Fruit fly (Drosophila melanogaster) whole organism, adult: ENCODE measurements around the gene Mpi.
A peak's percentile ranks its signal among the peaks of the same experiment; 100 is the strongest.

Experiments
- CG11617 ChIP-seq: fragments of 200-800 bp; sonication (Bioruptor generic); optimal IDR thresholded peaks from 2 replicates; lab custom pipeline; 2017; ENCODE audit warnings: mild to moderate bottlenecking, missing biosample characterization, missing genetic modification reagents, missing genetic modification characterization
- CG12768 ChIP-seq: fragments of 200-800 bp; sonication (Bioruptor generic); optimal IDR thresholded peaks from 2 replicates; lab custom pipeline; 2017; ENCODE audit warnings: missing biosample characterization, missing genetic modification characterization, mild to moderate bottlenecking, moderate library complexity, missing genetic modification reagents
- CG14711 ChIP-seq: fragments of 200-800 bp; sonication (Bioruptor generic); optimal IDR thresholded peaks from 2 replicates; lab custom pipeline; 2018; ENCODE audit warnings: missing biosample characterization, mild to moderate bottlenecking, missing genetic modification characterization, moderate library complexity
- CG1620 ChIP-seq: fragments of 200-800 bp; sonication (Bioruptor generic); optimal IDR thresholded peaks from 2 replicates; lab custom pipeline; 2016; ENCODE audit warnings: missing biosample characterization, missing genetic modification characterization
- CG33017 ChIP-seq: fragments of 200-800 bp; sonication (Bioruptor generic); optimal IDR thresholded peaks from 2 replicates; lab custom pipeline; 2018; ENCODE audit warnings: missing biosample characterization, mild to moderate bottlenecking, missing genetic modification characterization, moderate library complexity
- CG5204 ChIP-seq: fragments of 200-800 bp; sonication (Bioruptor generic); optimal IDR thresholded peaks from 2 replicates; lab custom pipeline; 2016; ENCODE audit warnings: missing biosample characterization, missing genetic modification characterization
- CG7045 ChIP-seq: fragments of 200-800 bp; sonication (Bioruptor generic); optimal IDR thresholded peaks from 2 replicates; lab custom pipeline; 2017; ENCODE audit warnings: missing biosample characterization, mild to moderate bottlenecking, missing genetic modification characterization
- CG7101 ChIP-seq: fragments of 200-800 bp; sonication (Bioruptor generic); optimal IDR thresholded peaks from 2 replicates; lab custom pipeline; 2018; ENCODE audit warnings: missing biosample characterization, mild to moderate bottlenecking, missing genetic modification characterization, moderate library complexity
- Clk ChIP-seq: fragments of 200-800 bp; sonication (Bioruptor generic); optimal IDR thresholded peaks from 2 replicates; lab custom pipeline; 2017; ENCODE audit warnings: missing biosample characterization, missing genetic modification characterization
- Crg-1 ChIP-seq: fragments of 200-800 bp; sonication (Bioruptor generic); optimal IDR thresholded peaks from 2 replicates; lab custom pipeline; 2016; ENCODE audit warnings: missing biosample characterization, missing genetic modification characterization
- Hr96 ChIP-seq: fragments of 200-800 bp; sonication (Bioruptor generic); optimal IDR thresholded peaks from 2 replicates; lab custom pipeline; 2016; ENCODE audit warnings: missing biosample characterization, missing genetic modification characterization
- Mnt ChIP-seq: fragments of 200-800 bp; sonication (Bioruptor generic); optimal IDR thresholded peaks from 2 replicates; lab custom pipeline; 2016; ENCODE audit warnings: missing biosample characterization, mild to moderate bottlenecking, missing genetic modification characterization
- bab1 ChIP-seq: fragments of 200-800 bp; sonication (Bioruptor generic); optimal IDR thresholded peaks from 3 replicates; lab custom pipeline; 2019; ENCODE audit warnings: missing biosample characterization, mild to moderate bottlenecking, missing genetic modification characterization, moderate library complexity
- cic ChIP-seq: fragments of 200-800 bp; sonication (Bioruptor generic); optimal IDR thresholded peaks from 2 replicates; lab custom pipeline; 2017; ENCODE audit warnings: missing biosample characterization, mild to moderate bottlenecking, missing genetic modification characterization, moderate library complexity
- cnc ChIP-seq, 2 experiments: fragments of >200 bp; optimal IDR thresholded peaks; 2 replicates each; lab custom pipeline; 2017
- kay ChIP-seq: fragments of 200-800 bp; sonication (Bioruptor generic); peaks from one replicate; lab custom pipeline; 2016; ENCODE audit warnings: missing biosample characterization, missing genetic modification characterization, borderline replicate concordance
- ovo ChIP-seq: fragments of 200-800 bp; sonication (Bioruptor generic); optimal IDR thresholded peaks from 2 replicates; lab custom pipeline; 2016; ENCODE audit warnings: missing biosample characterization, missing genetic modification characterization
- pad ChIP-seq: fragments of 200-800 bp; sonication (Bioruptor generic); optimal IDR thresholded peaks from 3 replicates; lab custom pipeline; 2017; ENCODE audit warnings: missing biosample characterization, missing genetic modification characterization, mild to moderate bottlenecking, moderate library complexity, missing genetic modification reagents
- tj ChIP-seq: fragments of 200-800 bp; sonication (Bioruptor generic); optimal IDR thresholded peaks from 3 replicates; lab custom pipeline; 2017; ENCODE audit warnings: missing biosample characterization, mild to moderate bottlenecking, missing genetic modification characterization, moderate library complexity
- toe ChIP-seq: fragments of 200-800 bp; sonication (Bioruptor generic); optimal IDR thresholded peaks from 2 replicates; lab custom pipeline; 2016; ENCODE audit warnings: missing biosample characterization, missing genetic modification characterization

Mpi gene

DNA sequence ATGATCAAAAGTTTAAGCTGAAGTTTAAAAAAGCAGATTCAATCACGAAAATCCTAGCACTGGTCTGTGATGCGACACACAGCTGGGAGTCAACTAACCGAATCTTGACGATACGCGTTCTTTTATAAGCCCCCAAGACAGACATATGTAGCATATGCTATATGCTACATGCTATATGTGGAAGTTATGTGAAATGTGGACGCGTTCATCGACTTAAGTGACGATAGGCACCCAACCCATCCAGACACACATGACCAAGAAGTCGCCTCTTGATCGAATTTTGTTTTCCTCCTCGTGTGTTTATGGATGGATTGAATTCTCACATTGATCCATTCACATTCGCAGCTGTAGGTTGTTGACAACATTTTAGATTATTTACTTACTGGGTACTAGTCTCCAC lies 26.3 kb upstream of the Mpi start, which contains the start of gene alphaTub85E:
Gene alphaTub85E, minus strand, starts transcription at position 101 of the 400 bp plus-strand sequence.
- TF ChIP-seq cic (GFP tag; lab: Kevin White, UChicago): no peak

DNA sequence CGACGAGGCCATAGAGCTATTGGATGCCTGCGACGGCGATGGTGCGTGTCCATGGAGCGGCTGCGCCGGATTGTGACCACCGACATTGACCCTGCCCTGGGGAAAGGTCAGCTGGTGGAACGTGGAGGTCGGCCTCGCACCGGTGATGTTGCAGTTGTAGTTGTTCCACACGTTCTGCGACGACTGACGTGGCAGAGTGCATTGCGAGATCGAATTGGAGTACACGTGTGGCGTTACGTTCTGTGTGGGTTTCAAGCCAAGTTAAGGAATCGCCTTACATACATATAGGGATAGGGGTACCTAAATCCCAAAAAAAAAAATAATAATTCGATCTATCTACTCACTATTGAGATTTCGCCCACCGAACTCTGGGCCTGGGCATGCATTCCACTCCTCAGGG lies 24.3 kb upstream of the Mpi start:
- TF ChIP-seq Clk: no peak

DNA sequence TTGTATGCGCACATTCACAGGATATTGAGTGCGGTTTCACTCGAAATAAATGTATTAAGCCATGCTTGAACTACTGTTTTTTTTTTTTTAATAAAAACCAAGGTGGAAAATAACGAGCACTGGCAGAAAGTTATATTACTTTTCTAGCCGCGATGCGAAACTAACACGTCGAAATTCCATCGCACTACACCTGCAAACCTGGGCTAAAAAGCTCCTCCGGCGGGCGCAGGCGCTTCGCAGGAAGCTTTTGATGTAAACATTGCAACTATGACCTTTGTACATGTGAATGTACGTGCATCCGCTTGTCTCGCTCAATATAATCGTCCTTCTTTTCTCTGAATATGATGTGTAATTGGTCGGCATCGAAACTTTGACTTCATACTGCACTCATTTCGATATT lies 19.6 kb upstream of the Mpi start, which contains the start of gene side-VII:
Gene side-VII, minus strand, starts transcription at position 187 of the 400 bp plus-strand sequence.
- TF ChIP-seq Hr96 (no peak), tj (GFP tag; lab: Kevin White, UChicago) (no peak), CG33017 (tag; lab: Kevin White, UChicago) (no peak), kay (GFP tag; lab: Kevin White, UChicago) (peak; percentile 27)

DNA sequence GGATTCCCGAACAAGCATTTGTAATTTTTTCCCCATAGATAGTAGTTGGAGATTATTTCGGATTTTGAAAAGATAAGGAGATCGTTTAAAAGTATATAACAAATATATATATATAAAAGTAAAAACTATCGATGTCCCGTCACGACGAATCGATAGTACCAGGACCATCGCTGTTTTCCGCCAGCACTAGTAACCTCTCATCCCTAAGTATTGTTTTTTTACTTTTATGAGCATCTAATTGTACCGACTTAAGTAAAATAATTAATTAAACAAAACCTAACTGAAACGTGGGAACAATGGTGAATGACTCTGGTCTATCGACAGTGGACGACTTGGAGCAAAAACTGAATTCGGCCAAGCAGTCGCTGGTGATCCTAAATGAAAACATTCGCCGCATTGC lies 18.7 kb upstream of the Mpi start, which contains the start of gene Pnn:
Gene Pnn, plus strand, starts transcription at position 187 of the 400 bp plus-strand sequence.
- no peak for TF ChIP-seq CG5204 (GFP tag; lab: Kevin White, UChicago)
- no peak for TF ChIP-seq ovo (GFP tag; lab: Kevin White, UChicago)
- no peak for TF ChIP-seq cic (GFP tag; lab: Kevin White, UChicago)
- TF ChIP-seq kay (GFP tag; lab: Kevin White, UChicago): peak; percentile 58
- TF ChIP-seq CG14711 (tag; lab: Kevin White, UChicago): no peak
- TF ChIP-seq cnc (optimal IDR thresholded peaks at IDR 0.05; lab: Kevin White, UChicago): no peak
- no peak for TF ChIP-seq Hr96
- no peak for TF ChIP-seq tj (GFP tag; lab: Kevin White, UChicago)
- TF ChIP-seq CG11617: peak; percentile 10
- no peak for TF ChIP-seq CG12768
- TF ChIP-seq Crg-1 (GFP tag; lab: Kevin White, UChicago): no peak
- no peak for TF ChIP-seq pad (GFP tag; lab: Kevin White, UChicago)
- TF ChIP-seq CG33017 (tag; lab: Kevin White, UChicago): no peak
- no peak for TF ChIP-seq toe (GFP tag; lab: Kevin White, UChicago)
- peak; percentile 2 for TF ChIP-seq CG7101 (tag; lab: Kevin White, UChicago)
- TF ChIP-seq CG1620 (GFP tag; lab: Kevin White, UChicago): no peak
- no peak for TF ChIP-seq CG7045 (GFP tag; lab: Kevin White, UChicago)
- TF ChIP-seq bab1 (GFP tag; lab: Kevin White, UChicago): no peak
- peak; percentile 12 for TF ChIP-seq Mnt (GFP tag; lab: Kevin White, UChicago)

DNA sequence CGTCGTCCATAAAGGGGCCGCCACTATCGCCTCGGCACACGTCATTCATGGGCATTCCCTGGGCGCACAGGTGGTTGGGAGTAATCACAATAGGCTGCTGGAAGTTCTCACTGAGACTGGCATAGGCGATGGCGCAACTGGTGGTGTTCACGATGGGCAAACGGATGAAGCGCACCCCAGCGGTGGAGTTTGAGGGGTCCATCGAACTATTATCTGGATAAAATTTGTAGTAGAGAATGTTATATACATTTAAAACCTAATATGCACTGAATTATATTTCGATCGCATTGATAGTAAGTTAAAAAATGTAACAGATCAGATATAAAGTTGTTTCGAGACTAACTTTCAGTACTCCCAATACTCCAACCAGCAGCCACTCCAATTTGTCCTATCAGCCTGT lies 16.2 kb upstream of the Mpi start, which contains the start of gene CG31415:
Gene CG31415, plus strand, starts transcription at position 301 of the 400 bp plus-strand sequence.
- TF ChIP-seq Mnt (GFP tag; lab: Kevin White, UChicago) (no peak), CG7101 (tag; lab: Kevin White, UChicago) (no peak), CG1620 (GFP tag; lab: Kevin White, UChicago) (no peak)

DNA sequence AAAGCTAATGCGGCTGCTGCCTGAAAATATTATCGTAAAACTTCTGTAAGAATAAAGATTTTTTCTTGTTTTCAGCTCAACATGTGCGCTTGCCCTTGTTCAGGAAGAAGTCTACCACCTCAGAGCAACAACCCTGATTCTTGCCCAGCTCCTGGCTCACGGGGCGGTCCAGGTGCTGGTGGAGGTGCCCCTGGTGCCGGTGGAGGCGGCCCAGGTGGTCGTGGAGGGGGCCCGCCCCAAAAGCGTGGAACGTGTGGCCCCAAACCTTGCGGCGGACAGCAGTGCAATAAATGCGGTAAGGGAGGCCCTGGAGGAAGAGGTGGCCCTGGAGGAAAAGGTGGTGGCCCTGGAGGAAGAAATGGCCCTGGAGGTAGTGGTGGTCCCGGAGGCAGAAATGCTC lies 15.4 kb upstream of the Mpi start:
- TF ChIP-seq CG14711 (tag; lab: Kevin White, UChicago) (no peak), Mnt (GFP tag; lab: Kevin White, UChicago) (no peak), ovo (GFP tag; lab: Kevin White, UChicago) (no peak), cic (GFP tag; lab: Kevin White, UChicago) (no peak)

DNA sequence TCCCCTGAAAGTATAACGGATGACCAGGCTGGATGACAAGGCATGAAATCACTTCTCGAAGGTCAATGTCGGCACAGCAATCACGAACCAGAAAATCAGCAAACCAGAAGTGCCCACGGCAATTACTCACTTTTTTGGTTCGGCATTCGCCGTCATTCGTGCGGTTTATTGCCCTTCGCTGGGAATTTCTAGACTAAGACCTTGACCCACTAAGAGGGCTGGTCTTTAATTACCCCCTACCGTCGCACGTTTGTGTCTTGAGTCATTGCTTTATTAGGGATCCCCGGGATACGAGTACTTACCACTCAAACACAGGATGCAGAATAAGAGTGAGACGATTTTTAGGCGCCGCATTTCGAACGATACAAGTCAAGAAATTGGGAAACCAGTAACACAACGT lies 14.0 kb upstream of the Mpi start:
- no peak for TF ChIP-seq ovo (GFP tag; lab: Kevin White, UChicago)

DNA sequence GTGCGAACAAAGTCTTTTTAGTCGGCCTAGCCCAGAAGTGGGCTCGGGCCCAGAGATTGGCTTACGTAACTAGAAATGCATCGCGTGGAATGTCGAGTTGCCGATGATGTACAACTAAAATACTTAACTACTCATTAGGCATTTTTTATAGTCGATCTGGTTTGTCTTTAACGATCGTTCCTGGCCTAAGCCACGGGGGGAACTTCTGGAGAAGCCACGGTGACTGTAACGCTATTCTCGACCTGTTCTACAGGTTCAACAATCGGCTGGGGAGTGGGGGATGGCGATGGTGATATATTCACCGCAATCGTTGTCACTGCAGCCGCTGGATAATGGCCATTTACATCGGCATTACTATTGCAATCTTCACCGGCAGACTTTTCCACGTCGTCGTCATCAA lies 13.2 kb upstream of the Mpi start, which contains the start of gene CG34409:
Gene CG34409, minus strand, starts transcription at position 101 of the 400 bp plus-strand sequence.
- TF ChIP-seq CG7045 (GFP tag; lab: Kevin White, UChicago): no peak
- TF ChIP-seq ovo (GFP tag; lab: Kevin White, UChicago): no peak
- no peak for TF ChIP-seq CG5204 (GFP tag; lab: Kevin White, UChicago)
- TF ChIP-seq CG12768: no peak
- TF ChIP-seq cic (GFP tag; lab: Kevin White, UChicago): no peak
- no peak for TF ChIP-seq CG14711 (tag; lab: Kevin White, UChicago)
- TF ChIP-seq pad (GFP tag; lab: Kevin White, UChicago): no peak
- no peak for TF ChIP-seq kay (GFP tag; lab: Kevin White, UChicago)
- no peak for TF ChIP-seq CG1620 (GFP tag; lab: Kevin White, UChicago)
- TF ChIP-seq Clk: no peak
- TF ChIP-seq Mnt (GFP tag; lab: Kevin White, UChicago): no peak
- no peak for TF ChIP-seq toe (GFP tag; lab: Kevin White, UChicago)
- no peak for TF ChIP-seq bab1 (GFP tag; lab: Kevin White, UChicago)
- TF ChIP-seq cnc (optimal IDR thresholded peaks at IDR 0.05; lab: Kevin White, UChicago): no peak
- no peak for TF ChIP-seq Hr96
